Worm (Caenorhabditis elegans) whole organism, young adult: ENCODE measurements around the gene sma-1.

Experiments used
- B0035.1 ChIP-seq: sonication (generic microtip); optimal IDR thresholded peaks from 2 replicates; lab custom pipeline; 2016; ENCODE audit warnings: missing genetic modification characterization, mild to moderate bottlenecking, missing compliant biosample characterization, missing genotype, missing genetic modification reagents
- B0336.3 ChIP-seq: fragments of 200-800 bp; sonication (Bioruptor generic); IDR thresholded peaks from 2 replicates; pipeline ENCODE4 v1.3.6; 2022; ENCODE audit warnings: missing genetic modification characterization, missing compliant biosample characterization
- F10E7.11 ChIP-seq: sonication (generic microtip); optimal IDR thresholded peaks from 2 replicates; lab custom pipeline; 2017; ENCODE audit warnings: mild to moderate bottlenecking, missing genetic modification characterization, moderate library complexity, missing compliant biosample characterization
- F49E8.2 ChIP-seq: sonication (generic microtip); optimal IDR thresholded peaks from 3 replicates; lab custom pipeline; 2017; ENCODE audit warnings: missing genetic modification characterization, mild to moderate bottlenecking, missing compliant biosample characterization, antibody characterized with exemption, moderate library complexity; ENCODE audit not compliant: insufficient read depth
- F52B5.7 ChIP-seq: sonication (generic microtip); optimal IDR thresholded peaks from 2 replicates; lab custom pipeline; 2016; ENCODE audit warnings: mild to moderate bottlenecking, missing genetic modification characterization, missing compliant biosample characterization
- F55B11.4 ChIP-seq: sonication (generic microtip); optimal IDR thresholded peaks from 2 replicates; lab custom pipeline; 2016; ENCODE audit warnings: missing compliant biosample characterization, missing genetic modification characterization, borderline replicate concordance; ENCODE audit not compliant: insufficient read depth
- F57A8.1 ChIP-seq: fragments of 200-800 bp; sonication (Bioruptor generic); optimal IDR thresholded peaks from 2 replicates; lab custom pipeline; 2018; ENCODE audit warnings: mild to moderate bottlenecking, missing genetic modification characterization, moderate library complexity, missing compliant biosample characterization
- F57C9.4 ChIP-seq: sonication (generic microtip); optimal IDR thresholded peaks from 2 replicates; lab custom pipeline; 2017; ENCODE audit warnings: mild to moderate bottlenecking, missing genetic modification characterization, missing compliant biosample characterization
- K11D2.4 ChIP-seq: fragments of 200-800 bp; sonication (Bioruptor generic); IDR thresholded peaks from 2 replicates; pipeline ENCODE4 v1.3.6; 2022; ENCODE audit warnings: missing genetic modification reagents, missing genetic modification characterization, missing compliant biosample characterization
- Y53F4B.3 ChIP-seq: fragments of 200-800 bp; sonication (Bioruptor generic); IDR thresholded peaks from 2 replicates; pipeline ENCODE4 v1.3.6; 2022; ENCODE audit warnings: missing genetic modification reagents, missing genetic modification characterization, missing compliant biosample characterization
- Y95B8A.8 ChIP-seq: fragments of 200-800 bp; sonication (Bioruptor generic); IDR thresholded peaks from 2 replicates; pipeline ENCODE4 v1.3.6; 2022; ENCODE audit warnings: missing genetic modification reagents, missing genetic modification characterization, missing compliant biosample characterization
- attf-3 ChIP-seq: fragments of 200-800 bp; sonication (Bioruptor generic); conservative IDR thresholded peaks from 2 replicates; pipeline ENCODE4 v1.3.6; 2022; ENCODE audit warnings: missing genetic modification reagents, missing genetic modification characterization, missing compliant biosample characterization
- attf-6 ChIP-seq: fragments of 200-800 bp; sonication (Bioruptor generic); IDR thresholded peaks from 2 replicates; pipeline ENCODE4 v1.3.6; 2022; ENCODE audit warnings: missing genetic modification reagents, missing genetic modification characterization, missing compliant biosample characterization
- ccch-3 ChIP-seq: fragments of 200-800 bp; sonication (Bioruptor generic); optimal IDR thresholded peaks from 2 replicates; lab custom pipeline; 2018; ENCODE audit warnings: mild to moderate bottlenecking, missing genetic modification characterization, missing compliant biosample characterization
- ceh-27 ChIP-seq: fragments of 200-800 bp; sonication (Bioruptor generic); optimal IDR thresholded peaks from 2 replicates; lab custom pipeline; 2018; ENCODE audit warnings: mild to moderate bottlenecking, missing genetic modification characterization, moderate library complexity, missing compliant biosample characterization
- ceh-40 ChIP-seq: fragments of 200-800 bp; sonication (Bioruptor generic); IDR thresholded peaks from 2 replicates; pipeline ENCODE4 v1.3.6; 2022; ENCODE audit warnings: missing genetic modification characterization, missing compliant biosample characterization
- ceh-79 ChIP-seq: sonication (generic microtip); optimal IDR thresholded peaks from 2 replicates; lab custom pipeline; 2017; ENCODE audit warnings: mild to moderate bottlenecking, missing genetic modification characterization, missing compliant biosample characterization
- hrde-1 ChIP-seq: sonication (generic microtip); optimal IDR thresholded peaks from 2 replicates; lab custom pipeline; 2016; ENCODE audit warnings: missing genetic modification characterization, mild to moderate bottlenecking, missing compliant biosample characterization, moderate library complexity, missing genotype, missing genetic modification reagents, borderline replicate concordance
- lag-1 ChIP-seq: fragments of 200-800 bp; sonication (Bioruptor generic); IDR thresholded peaks from 2 replicates; pipeline ENCODE4 v1.3.6; 2022; ENCODE audit warnings: missing genetic modification reagents, missing genetic modification characterization, missing compliant biosample characterization
- let-607 ChIP-seq, 2 experiments: fragments of 200-800 bp in 1 of 2; sonication (Bioruptor generic) in 1 of 2; sonication (generic microtip) in 1 of 2; optimal IDR thresholded peaks; 2 replicates each; lab custom pipeline; 2016 to 2018; ENCODE audit warnings: mild to moderate bottlenecking in 2 of 2, missing compliant biosample characterization in 2 of 2, missing genetic modification characterization in 2 of 2, moderate library complexity in 2 of 2, missing genotype in 1 of 2
- lin-35 ChIP-seq, 3 experiments: fragments of 150-350 bp in 2 of 3; sonication (generic microtip) in 1 of 3; optimal IDR thresholded peaks; 2 replicates each; lab custom pipeline; 2014 to 2018; ENCODE audit warnings: missing biosample characterization in 3 of 3, missing genetic modification characterization in 3 of 3, missing genetic modification reagents in 3 of 3
- lir-1 ChIP-seq: fragments of 200-800 bp; sonication (Bioruptor generic); conservative IDR thresholded peaks from 2 replicates; pipeline ENCODE4 v1.3.6; 2022; ENCODE audit warnings: missing genetic modification reagents, missing genetic modification characterization, missing compliant biosample characterization
- madf-10 ChIP-seq: sonication (generic microtip); optimal IDR thresholded peaks from 2 replicates; lab custom pipeline; 2016; ENCODE audit warnings: mild to moderate bottlenecking, missing genetic modification characterization, missing compliant biosample characterization
- madf-6 ChIP-seq: fragments of 200-800 bp; sonication (Bioruptor generic); IDR thresholded peaks from 2 replicates; pipeline ENCODE4 v1.3.6; 2022; ENCODE audit warnings: missing genetic modification reagents, missing genetic modification characterization, missing compliant biosample characterization
- mxl-1 ChIP-seq: sonication (generic microtip); optimal IDR thresholded peaks from 2 replicates; lab custom pipeline; 2016; ENCODE audit warnings: missing genetic modification characterization, missing compliant biosample characterization
- nfyb-1 ChIP-seq: fragments of 200-800 bp; sonication (Bioruptor generic); IDR thresholded peaks from 2 replicates; pipeline ENCODE4 v1.3.6; 2022; ENCODE audit warnings: missing genetic modification reagents, missing genetic modification characterization, missing compliant biosample characterization
- nhr-120 ChIP-seq: fragments of 200-800 bp; sonication (Bioruptor generic); IDR thresholded peaks from 2 replicates; pipeline ENCODE4 v1.3.6; 2022; ENCODE audit warnings: missing genetic modification characterization, missing compliant biosample characterization
- nhr-179 ChIP-seq: sonication (generic microtip); optimal IDR thresholded peaks from 2 replicates; lab custom pipeline; 2016; ENCODE audit warnings: mild to moderate bottlenecking, missing genetic modification characterization, missing compliant biosample characterization
- nhr-27 ChIP-seq: fragments of 200-800 bp; sonication (Bioruptor generic); optimal IDR thresholded peaks from 2 replicates; lab custom pipeline; 2018; ENCODE audit warnings: mild to moderate bottlenecking, missing genetic modification characterization, moderate library complexity, missing compliant biosample characterization
- rpc-1 ChIP-seq, 2 experiments: fragments of 150-350 bp in 1 of 2; sonication (generic microtip) in 1 of 2; optimal IDR thresholded peaks; 2 replicates each; lab custom pipeline; 2014 to 2018; ENCODE audit warnings: missing biosample characterization in 1 of 2, missing genetic modification characterization in 1 of 2, missing genetic modification reagents in 1 of 2, missing genotype in 1 of 2
- tlf-1 ChIP-seq: fragments of 200-800 bp; sonication (Bioruptor generic); optimal IDR thresholded peaks from 2 replicates; lab custom pipeline; 2018; ENCODE audit warnings: mild to moderate bottlenecking, missing genetic modification characterization, missing compliant biosample characterization
- unc-62 ChIP-seq: fragments of 150-350 bp; optimal IDR thresholded peaks from 2 replicates; lab custom pipeline; 2014; ENCODE audit warnings: missing biosample characterization, missing genetic modification reagents, missing genetic modification characterization
- xnd-1 ChIP-seq: sonication (generic microtip); optimal IDR thresholded peaks from 2 replicates; lab custom pipeline; 2016; ENCODE audit warnings: missing genotype, missing genetic modification reagents, missing genetic modification characterization, missing compliant biosample characterization
- zfh-2 ChIP-seq: fragments of 200-800 bp; sonication (Bioruptor generic); conservative IDR thresholded peaks from 2 replicates; pipeline ENCODE4 v1.3.6; 2022; ENCODE audit warnings: missing genetic modification reagents, missing genetic modification characterization, missing compliant biosample characterization
- ztf-18 ChIP-seq: sonication (generic microtip); optimal IDR thresholded peaks from 2 replicates; lab custom pipeline; 2016; ENCODE audit warnings: missing genotype, mild to moderate bottlenecking, missing genetic modification characterization, missing compliant biosample characterization
- ztf-22 ChIP-seq: fragments of 200-800 bp; sonication (Bioruptor generic); optimal IDR thresholded peaks from 2 replicates; lab custom pipeline; 2018; ENCODE audit warnings: mild to moderate bottlenecking, missing genetic modification characterization, moderate library complexity, missing compliant biosample characterization

The sma-1 gene

ce11 chrV:11868142-11868541, 31.1 kb upstream of the sma-1 start, which contains the start of gene R13H4.7:
TSS of gene R13H4.7 (minus strand) at chrV:11868242.
- TF ChIP-seq ceh-27: no peak
- no peak for TF ChIP-seq B0336.3 (GFP tag; lab: Robert Waterston, UW)

- TF ChIP-seq lin-35 (GFP tag; optimal IDR thresholded peaks at IDR 0.05; lab: Kevin White, UChicago): no peak
- TF ChIP-seq hrde-1: no peak
- TF ChIP-seq B0035.1 (tag; lab: Kevin White, UChicago): no peak
- TF ChIP-seq ceh-27: no peak
Observed at ce11 chrV:11875060-11875459, 24.2 kb upstream of the sma-1 start, which contains the start of gene sulp-4. TSS of gene sulp-4 (plus strand) at chrV:11875360.

- TF ChIP-seq madf-10: no peak
- TF ChIP-seq lir-1: no peak
- TF ChIP-seq lag-1 (GFP tag; lab: Robert Waterston, UW): no peak
- TF ChIP-seq F57C9.4 (tag; lab: Kevin White, UChicago): no peak
- TF ChIP-seq ceh-79 (tag; lab: Kevin White, UChicago): no peak
- TF ChIP-seq ceh-40: no peak
- no peak for TF ChIP-seq nfyb-1 (GFP tag; lab: Robert Waterston, UW)
- no peak for TF ChIP-seq attf-3 (GFP tag; lab: Robert Waterston, UW)
- TF ChIP-seq, all 124 proteins: peak for 0
Observed at ce11 chrV:11876657-11877056, 22.6 kb upstream of the sma-1 start.

ce11 chrV:11879732-11880131, 19.5 kb upstream of the sma-1 start, which contains the start of gene sulp-5:
TSS of gene sulp-5 (plus strand) at chrV:11880032.
- no peak for TF ChIP-seq ztf-22 (GFP tag; lab: Kevin White, UChicago)
- no peak for TF ChIP-seq K11D2.4
- no peak for TF ChIP-seq let-607 (tag; optimal IDR thresholded peaks at IDR 0.05; lab: Kevin White, UChicago)
- TF ChIP-seq F49E8.2 (tag; lab: Kevin White, UChicago): no peak
- TF ChIP-seq attf-6 (GFP tag; lab: Robert Waterston, UW): no peak
- TF ChIP-seq nhr-179: no peak
- TF ChIP-seq zfh-2: no peak
- TF ChIP-seq ztf-18 (tag; lab: Kevin White, UChicago): no peak
- TF ChIP-seq rpc-1 (optimal IDR thresholded peaks at IDR 0.05; lab: Kevin White, UChicago): no peak
- no peak for TF ChIP-seq rpc-1 (tag; optimal IDR thresholded peaks at IDR 0.05; lab: Kevin White, UChicago)
- TF ChIP-seq nhr-27 (tag; lab: Kevin White, UChicago): no peak
- TF ChIP-seq hrde-1: no peak
- TF ChIP-seq attf-3 (GFP tag; lab: Robert Waterston, UW): no peak
- TF ChIP-seq Y95B8A.8 (GFP tag; lab: Robert Waterston, UW): no peak
- no peak for TF ChIP-seq xnd-1 (tag; lab: Kevin White, UChicago)

- TF ChIP-seq tlf-1 (no peak), mxl-1 (tag; lab: Kevin White, UChicago) (no peak), F10E7.11 (tag; lab: Kevin White, UChicago) (no peak), F52B5.7 (tag; lab: Kevin White, UChicago) (no peak), unc-62 (GFP tag; lab: Kevin White, UChicago) (no peak), madf-6 (GFP tag; lab: Robert Waterston, UW) (no peak), xnd-1 (tag; lab: Kevin White, UChicago) (no peak), ccch-3 (GFP tag; lab: Kevin White, UChicago) (no peak), let-607 (tag; optimal IDR thresholded peaks at IDR 0.05; lab: Kevin White, UChicago) (no peak), F55B11.4 (tag; lab: Kevin White, UChicago) (no peak), Y95B8A.8 (GFP tag; lab: Robert Waterston, UW) (no peak), Y53F4B.3 (GFP tag; lab: Robert Waterston, UW) (no peak), F57A8.1 (GFP tag; lab: Kevin White, UChicago) (no peak), lir-1 (no peak), nhr-120 (GFP tag; lab: Robert Waterston, UW) (no peak)
Observed at ce11 chrV:11883215-11883614, 16.0 kb upstream of the sma-1 start.
